Fruit fly (Drosophila melanogaster) whole organism, prepupa: ENCODE data around the gene nyo.

Experiments
- Blimp-1 ChIP-seq: fragments of 200-800 bp; sonication (Bioruptor generic); optimal IDR thresholded peaks from 3 replicates; lab custom pipeline; 2017; ENCODE audit warnings: missing biosample characterization, missing genetic modification characterization, mild to moderate bottlenecking, moderate library complexity, missing genetic modification reagents
- CG10631 ChIP-seq: fragments of 200-800 bp; sonication (Bioruptor generic); optimal IDR thresholded peaks from 2 replicates; lab custom pipeline; 2016; ENCODE audit warnings: missing biosample characterization, missing genetic modification characterization
- CG11902 ChIP-seq: fragments of 200-800 bp; sonication (Bioruptor generic); optimal IDR thresholded peaks from 3 replicates; lab custom pipeline; 2016; ENCODE audit warnings: missing biosample characterization, missing genetic modification characterization
- CG15336 ChIP-seq: fragments of 200-800 bp; sonication (Bioruptor generic); IDR thresholded peaks from 2 replicates; pipeline ENCODE4 v1.3.6; 2022; ENCODE audit warnings: missing biosample characterization, missing genetic modification characterization
- CG1621 ChIP-seq: fragments of 200-800 bp; sonication (Bioruptor generic); optimal IDR thresholded peaks from 3 replicates; lab custom pipeline; 2018; ENCODE audit warnings: missing biosample characterization, mild to moderate bottlenecking, missing genetic modification characterization
- CG16779 ChIP-seq: fragments of 200-800 bp; sonication (Bioruptor generic); optimal IDR thresholded peaks from 3 replicates; lab custom pipeline; 2017; ENCODE audit warnings: missing biosample characterization, mild to moderate bottlenecking, missing genetic modification characterization
- CG3032 ChIP-seq: fragments of 200-800 bp; optimal IDR thresholded peaks from 2 replicates; lab custom pipeline; 2019; ENCODE audit warnings: missing biosample characterization, mild to moderate bottlenecking, missing genetic modification characterization, moderate library complexity
- CG31627 ChIP-seq: fragments of 200-800 bp; sonication (Bioruptor generic); optimal IDR thresholded peaks from 3 replicates; lab custom pipeline; 2016; ENCODE audit warnings: missing biosample characterization, missing genetic modification characterization
- CG32006 ChIP-seq: fragments of 200-800 bp; sonication (Bioruptor generic); optimal IDR thresholded peaks from 3 replicates; lab custom pipeline; 2017; ENCODE audit warnings: missing biosample characterization, mild to moderate bottlenecking, missing genetic modification characterization
- CG34406 ChIP-seq: fragments of 200-800 bp; sonication (Bioruptor generic); optimal IDR thresholded peaks from 3 replicates; lab custom pipeline; 2016; ENCODE audit warnings: missing biosample characterization, missing genetic modification characterization
- CG4318 ChIP-seq: fragments of 200-800 bp; sonication (Bioruptor generic); optimal IDR thresholded peaks from 3 replicates; lab custom pipeline; 2017; ENCODE audit warnings: missing biosample characterization, mild to moderate bottlenecking, missing genetic modification characterization
- CG6276 ChIP-seq: fragments of 200-800 bp; sonication (Bioruptor generic); optimal IDR thresholded peaks from 2 replicates; lab custom pipeline; 2017; ENCODE audit warnings: missing biosample characterization, mild to moderate bottlenecking, missing genetic modification characterization
- CG6808 ChIP-seq: fragments of 200-800 bp; sonication (Bioruptor generic); optimal IDR thresholded peaks from 3 replicates; lab custom pipeline; 2017; ENCODE audit warnings: missing biosample characterization, missing genetic modification characterization, mild to moderate bottlenecking, moderate library complexity, missing genetic modification reagents
- CG6854 ChIP-seq: fragments of 200-800 bp; sonication (Bioruptor generic); optimal IDR thresholded peaks from 2 replicates; lab custom pipeline; 2017; ENCODE audit warnings: missing biosample characterization, mild to moderate bottlenecking, missing genetic modification characterization
- CG7368 ChIP-seq: fragments of 200-800 bp; sonication (Bioruptor generic); optimal IDR thresholded peaks from 3 replicates; lab custom pipeline; 2016; ENCODE audit warnings: missing biosample characterization, missing genetic modification characterization
- CG8119 ChIP-seq: fragments of 200-800 bp; sonication (Bioruptor generic); IDR thresholded peaks from 3 replicates; pipeline ENCODE4 v1.3.6; 2022; ENCODE audit warnings: missing biosample characterization, missing genetic modification characterization
- CG8319 ChIP-seq: fragments of 200-800 bp; sonication (Bioruptor generic); optimal IDR thresholded peaks from 3 replicates; lab custom pipeline; 2016; ENCODE audit warnings: missing biosample characterization, missing genetic modification characterization
- CG8632 ChIP-seq: fragments of 200-800 bp; sonication (Bioruptor generic); optimal IDR thresholded peaks from 3 replicates; lab custom pipeline; 2016; ENCODE audit warnings: missing biosample characterization, missing genetic modification characterization
- CG9139 ChIP-seq: fragments of 200-800 bp; sonication (Bioruptor generic); optimal IDR thresholded peaks from 3 replicates; lab custom pipeline; 2017; ENCODE audit warnings: missing biosample characterization, mild to moderate bottlenecking, missing genetic modification characterization
- Eip78C ChIP-seq: fragments of 200-800 bp; sonication (Bioruptor generic); peaks from one replicate; lab custom pipeline; 2016; ENCODE audit warnings: missing biosample characterization, missing genetic modification characterization
- Eip93F ChIP-seq: fragments of 200-800 bp; sonication (Bioruptor generic); optimal IDR thresholded peaks from 2 replicates; lab custom pipeline; 2016; ENCODE audit warnings: missing biosample characterization, mild to moderate bottlenecking, missing genetic modification characterization
- Ets21C ChIP-seq: fragments of 200-800 bp; sonication (Bioruptor generic); optimal IDR thresholded peaks from 3 replicates; lab custom pipeline; 2016; ENCODE audit warnings: missing biosample characterization, missing genetic modification characterization
- Ets96B ChIP-seq: fragments of 200-800 bp; optimal IDR thresholded peaks from 2 replicates; lab custom pipeline; 2019; ENCODE audit warnings: missing biosample characterization, mild to moderate bottlenecking, missing genetic modification characterization, moderate library complexity
- Gug ChIP-seq: fragments of 200-800 bp; sonication (Bioruptor generic); IDR thresholded peaks from 2 replicates; pipeline ENCODE4 v1.3.6; 2022; ENCODE audit warnings: missing biosample characterization, missing genetic modification characterization
- Hr38 ChIP-seq: sonication (Bioruptor generic); optimal IDR thresholded peaks from 2 replicates; lab custom pipeline; 2016; ENCODE audit warnings: missing biosample characterization, missing genetic modification characterization
- Hr39 ChIP-seq: fragments of 200-800 bp; sonication (Bioruptor generic); optimal IDR thresholded peaks from 2 replicates; lab custom pipeline; 2016; ENCODE audit warnings: missing biosample characterization, missing genetic modification characterization
- Hr4 ChIP-seq: fragments of 200-800 bp; sonication (Bioruptor generic); optimal IDR thresholded peaks from 3 replicates; lab custom pipeline; 2016; ENCODE audit warnings: missing biosample characterization, missing genetic modification characterization
- Smox ChIP-seq: fragments of 200-800 bp; sonication (Bioruptor generic); optimal IDR thresholded peaks from 3 replicates; lab custom pipeline; 2016; ENCODE audit warnings: missing biosample characterization, missing genetic modification characterization
- Sox14 ChIP-seq: fragments of 200-800 bp; sonication (Bioruptor generic); optimal IDR thresholded peaks from 3 replicates; lab custom pipeline; 2016; ENCODE audit warnings: missing biosample characterization, missing genetic modification characterization
- dac ChIP-seq: fragments of 200-800 bp; sonication (Bioruptor generic); optimal IDR thresholded peaks from 2 replicates; lab custom pipeline; 2017; ENCODE audit warnings: missing biosample characterization, mild to moderate bottlenecking, missing genetic modification characterization
- eg ChIP-seq: fragments of 200-800 bp; sonication (Bioruptor generic); IDR thresholded peaks from 3 replicates; pipeline ENCODE4 v1.3.6; 2022; ENCODE audit warnings: missing biosample characterization, missing genetic modification characterization
- fd59A ChIP-seq: fragments of 200-800 bp; sonication (Bioruptor generic); optimal IDR thresholded peaks from 2 replicates; lab custom pipeline; 2017; ENCODE audit warnings: missing biosample characterization, mild to moderate bottlenecking, missing genetic modification characterization, missing genetic modification reagents
- net ChIP-seq: fragments of 200-800 bp; sonication (Bioruptor generic); optimal IDR thresholded peaks from 3 replicates; lab custom pipeline; 2016; ENCODE audit warnings: missing biosample characterization, missing genetic modification characterization
- salr ChIP-seq, 2 experiments: fragments of 200-800 bp; sonication (Bioruptor generic); optimal IDR thresholded peaks; 3 replicates each; lab custom pipeline; 2016 to 2018; ENCODE audit warnings: missing biosample characterization in 2 of 2, missing genetic modification characterization in 2 of 2, mild to moderate bottlenecking in 1 of 2
- spab ChIP-seq: fragments of 200-800 bp; sonication (Bioruptor generic); optimal IDR thresholded peaks from 2 replicates; lab custom pipeline; 2017; ENCODE audit warnings: missing biosample characterization, mild to moderate bottlenecking, missing genetic modification characterization, missing genetic modification reagents
- svp ChIP-seq: fragments of 200-800 bp; sonication (Bioruptor generic); peaks from one replicate; lab custom pipeline; 2016; ENCODE audit warnings: missing biosample characterization, missing genetic modification characterization
- topi ChIP-seq: fragments of 200-800 bp; sonication (Bioruptor generic); optimal IDR thresholded peaks from 3 replicates; lab custom pipeline; 2016; ENCODE audit warnings: missing biosample characterization, missing genetic modification characterization

nyo gene

DNA sequence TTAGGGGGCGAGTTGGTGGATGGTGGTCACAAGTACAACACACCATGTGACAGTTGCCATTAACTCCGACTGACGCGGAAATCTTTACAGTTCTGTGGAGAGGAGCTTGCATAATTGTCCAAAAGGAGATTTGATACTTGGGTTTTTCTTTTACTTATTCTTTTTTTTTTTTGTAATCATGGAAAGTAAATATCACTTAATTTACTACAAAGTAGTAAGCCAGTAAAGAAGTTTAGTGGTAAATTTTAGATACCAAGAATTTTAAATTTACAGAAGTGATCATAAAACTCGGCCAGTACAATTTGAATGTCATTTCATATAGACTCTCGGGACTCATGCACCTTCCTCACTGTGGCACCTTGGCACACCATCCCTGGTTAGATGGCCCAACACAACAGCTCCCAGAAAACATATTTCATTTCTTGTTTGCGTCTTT lies 37.6 kb upstream of the nyo start (continued):
- peak; percentile 3 for TF ChIP-seq spab (GFP tag; lab: Kevin White, UChicago)
- TF ChIP-seq Hr38 = no peak
- TF ChIP-seq CG11902 (GFP tag; lab: Kevin White, UChicago) = peak; percentile 56
- TF ChIP-seq Eip93F (GFP tag; lab: Kevin White, UChicago) = no peak
- peak; percentile 77 for TF ChIP-seq Hr39 (GFP tag; lab: Kevin White, UChicago)
- peak; percentile 72 for TF ChIP-seq Smox (GFP tag; lab: Kevin White, UChicago)
- TF ChIP-seq Blimp-1 (GFP tag; lab: Kevin White, UChicago) = no peak
- peak; percentile 61 for TF ChIP-seq CG34406
- peak; percentile 46 for TF ChIP-seq CG8632 (GFP tag; lab: Kevin White, UChicago)
- no peak for TF ChIP-seq CG6276 (GFP tag; lab: Kevin White, UChicago)
- TF ChIP-seq CG6808 (GFP tag; lab: Kevin White, UChicago) = peak; percentile 65
- TF ChIP-seq CG1621 (tag; lab: Kevin White, UChicago) = no peak
- TF ChIP-seq net (GFP tag; lab: Kevin White, UChicago) = peak; percentile 7
- TF ChIP-seq dac (GFP tag; lab: Kevin White, UChicago) = no peak
- no peak for TF ChIP-seq Gug (GFP tag; lab: Robert Waterston, UW)
- TF ChIP-seq CG6854 (GFP tag; lab: Kevin White, UChicago) = no peak
- no peak for TF ChIP-seq Ets96B (tag; lab: Kevin White, UChicago)
- TF ChIP-seq fd59A (GFP tag; lab: Kevin White, UChicago) = peak; percentile 37
- no peak for TF ChIP-seq CG16779
- peak in 1 of 2 experiments; percentile 64 for TF ChIP-seq salr (GFP tag; optimal IDR thresholded peaks at IDR 0.05; lab: Kevin White, UChicago)
- TF ChIP-seq CG7368 (GFP tag; lab: Kevin White, UChicago) = no peak
- TF ChIP-seq CG3032 (tag; lab: Kevin White, UChicago) = peak; percentile 32

DNA sequence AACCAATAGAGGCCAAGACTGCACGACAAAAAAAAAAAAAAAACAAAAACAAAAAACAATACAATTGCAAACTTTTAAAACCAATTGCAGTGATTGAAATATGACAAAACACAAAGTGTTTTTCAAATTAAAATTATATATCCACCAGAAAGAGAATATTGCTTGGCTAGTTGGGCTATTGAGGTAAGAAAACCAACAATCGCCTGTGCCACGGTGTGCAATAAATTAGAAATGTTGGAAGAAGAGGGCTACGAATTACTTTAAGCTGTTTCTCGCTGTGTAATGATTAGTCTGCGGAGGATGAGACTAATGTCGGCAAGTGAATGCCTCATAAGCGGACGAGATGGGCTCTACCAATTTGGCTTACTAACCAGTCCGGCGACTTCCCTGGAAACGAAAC lies 30.8 kb upstream of the nyo start:
- TF ChIP-seq Hr4 (GFP tag; lab: Kevin White, UChicago) = peak; percentile 21
- no peak for TF ChIP-seq CG8319 (GFP tag; lab: Kevin White, UChicago)
- no peak for TF ChIP-seq topi (GFP tag; lab: Kevin White, UChicago)
- TF ChIP-seq Ets21C (GFP tag; lab: Kevin White, UChicago) = no peak
- TF ChIP-seq Hr38 = no peak
- TF ChIP-seq CG31627 (GFP tag; lab: Kevin White, UChicago) = no peak
- peak; percentile 39 for TF ChIP-seq CG10631
- peak; percentile 28; the same call in 1 of the 2 replicates for TF ChIP-seq CG15336
- no peak for TF ChIP-seq Blimp-1 (GFP tag; lab: Kevin White, UChicago)
- TF ChIP-seq CG16779 = no peak
- TF ChIP-seq CG3032 (tag; lab: Kevin White, UChicago) = no peak
- TF ChIP-seq CG9139 (GFP tag; lab: Kevin White, UChicago) = no peak
- TF ChIP-seq CG8119 (GFP tag; lab: Robert Waterston, UW) = 0 out of 3 replicates have a peak, but pooled peaks have one; percentile 26
- peak in 1 of 2 experiments; percentile 62 for TF ChIP-seq salr (GFP tag; optimal IDR thresholded peaks at IDR 0.05; lab: Kevin White, UChicago)
- TF ChIP-seq Eip78C (GFP tag; lab: Kevin White, UChicago) = peak; percentile 69
- peak; percentile 34 for TF ChIP-seq Sox14 (GFP tag; lab: Kevin White, UChicago)
- TF ChIP-seq eg (GFP tag; lab: Robert Waterston, UW) = no peak
- peak; percentile 57 for TF ChIP-seq CG32006 (GFP tag; lab: Kevin White, UChicago)
- no peak for TF ChIP-seq CG4318 (GFP tag; lab: Kevin White, UChicago)

DNA sequence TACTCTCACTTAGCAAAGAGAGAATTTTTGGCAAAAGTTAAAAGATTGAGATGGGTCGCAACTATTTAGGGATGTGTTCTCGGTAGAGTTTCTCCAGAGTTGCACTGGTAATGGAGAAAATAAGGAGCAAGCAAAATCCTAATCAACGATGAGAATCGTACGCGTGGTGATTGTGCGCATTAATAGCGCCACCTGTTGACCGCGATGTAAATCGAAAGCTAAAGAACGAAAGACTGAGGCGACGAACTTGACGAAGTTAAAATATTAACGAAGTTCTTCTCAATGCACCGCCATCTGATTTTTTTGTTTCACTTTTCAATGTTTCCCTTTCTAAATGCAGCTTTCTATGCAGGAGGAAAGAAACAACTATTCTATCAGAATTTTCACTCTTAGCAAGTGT lies 28.2 kb upstream of the nyo start:
- peak; percentile 3 for TF ChIP-seq svp (GFP tag; lab: Kevin White, UChicago)
- TF ChIP-seq CG6808 (GFP tag; lab: Kevin White, UChicago) = no peak
